Worm (Caenorhabditis elegans) whole organism, midembryonic: ENCODE data around the gene ZK418.2.

Experiments
- T22C8.4 ChIP-seq: fragments of 200-800 bp; sonication (Bioruptor generic); IDR thresholded peaks from 2 replicates; pipeline ENCODE4 v1.3.6; 2022; ENCODE audit warnings: missing genetic modification characterization, missing compliant biosample characterization
- cog-1 ChIP-seq: sonication (generic microtip); optimal IDR thresholded peaks from 2 replicates; lab custom pipeline; 2016; ENCODE audit warnings: missing genetic modification characterization, missing compliant biosample characterization
- flt-1 ChIP-seq: fragments of 200-800 bp; sonication (Bioruptor generic); IDR thresholded peaks from 2 replicates; pipeline ENCODE4 v1.3.6; 2022; ENCODE audit warnings: missing genetic modification characterization, missing compliant biosample characterization
- klf-2 ChIP-seq: fragments of 200-800 bp; sonication (Bioruptor generic); conservative IDR thresholded peaks from 2 replicates; pipeline ENCODE4 v1.3.6; 2022; ENCODE audit warnings: missing genetic modification reagents, missing genetic modification characterization, missing compliant biosample characterization
- med-1 ChIP-seq: sonication (generic microtip); optimal IDR thresholded peaks from 2 replicates; lab custom pipeline; 2017; ENCODE audit warnings: missing genetic modification characterization, mild to moderate bottlenecking, missing compliant biosample characterization, antibody characterized with exemption, missing genetic modification reagents; ENCODE audit not compliant: insufficient read depth
- ref-1 ChIP-seq: fragments of 200-800 bp; sonication (Bioruptor generic); conservative IDR thresholded peaks from 2 replicates; pipeline ENCODE4 v1.3.6; 2022; ENCODE audit warnings: missing genetic modification reagents, missing genetic modification characterization, missing compliant biosample characterization
- tab-1 ChIP-seq: fragments of 200-800 bp; sonication (Bioruptor generic); IDR thresholded peaks from 2 replicates; pipeline ENCODE4 v1.3.6; 2022; ENCODE audit warnings: missing genetic modification characterization, missing compliant biosample characterization
- ztf-23 ChIP-seq: fragments of 200-800 bp; sonication (Bioruptor generic); IDR thresholded peaks from 2 replicates; pipeline ENCODE4 v1.3.6; 2022; ENCODE audit warnings: missing genetic modification reagents, missing genetic modification characterization, missing compliant biosample characterization
- ztf-29 ChIP-seq: fragments of 200-800 bp; sonication (Bioruptor generic); IDR thresholded peaks from 2 replicates; pipeline ENCODE4 v1.3.6; 2022; ENCODE audit warnings: missing genetic modification reagents, missing genetic modification characterization, missing compliant biosample characterization

ce11 chrIII:7106854-7107253, 15.7 kb downstream of the ZK418.2 start:
- TF ChIP-seq ztf-23 (no peak), flt-1 (GFP tag; lab: Robert Waterston, UW) (no peak), tab-1 (GFP tag; lab: Robert Waterston, UW) (no peak), med-1 (GFP tag; lab: Kevin White, UChicago) (no peak), T22C8.4 (GFP tag; lab: Robert Waterston, UW) (no peak), ref-1 (GFP tag; lab: Robert Waterston, UW) (no peak), cog-1 (tag; lab: Kevin White, UChicago) (no peak), ztf-29 (no peak), klf-2 (GFP tag; lab: Robert Waterston, UW) (no peak)
